Worm (Caenorhabditis elegans): ENCODE measurements around the gene K02D10.1.

DNA sequence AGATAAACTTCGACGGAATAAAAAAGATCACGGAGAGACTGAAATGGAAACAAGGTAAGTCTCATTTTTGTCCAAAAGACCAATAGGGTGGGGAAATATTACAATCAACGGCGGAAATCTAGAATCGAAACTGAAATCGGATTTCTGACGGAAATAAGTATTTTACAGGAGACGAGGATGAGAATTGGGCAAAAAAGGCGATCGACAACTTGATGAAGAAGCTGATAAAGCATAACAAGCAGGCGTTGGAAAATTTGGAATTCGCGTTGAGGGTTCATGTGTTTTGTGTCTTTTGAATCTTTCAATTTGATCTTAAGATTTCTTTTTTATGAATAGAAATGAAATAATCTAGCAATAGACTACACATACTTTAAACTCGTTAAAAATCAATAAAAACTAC is 18.7 kb upstream of the K02D10.1 start, which contains the start of gene ugtp-1:
- no peak for TF ChIP-seq pha-4 (tag; optimal IDR thresholded peaks at IDR 0.05)
- no peak for TF ChIP-seq nhr-12 (tag; optimal IDR thresholded peaks at IDR 0.05)

Data from whole organism, mixed stage, embryonic.